Fruit fly (Drosophila melanogaster): ENCODE data around the gene CG44532.

- TF ChIP-seq Clk (GFP tag; optimal IDR thresholded peaks at IDR 0.05) (no peak), CG33017 (tag; optimal IDR thresholded peaks at IDR 0.05) (no peak), CG12768 (GFP tag; optimal IDR thresholded peaks at IDR 0.05) (no peak)
These were observed 39.2 kb downstream of the CG44532 start for dm6 chrX:9201080-9201479.

Data from whole organism, adult.